Worm (Caenorhabditis elegans) whole organism, young adult: ENCODE measurements around the gene nhr-20.

Source experiments
- B0019.2 ChIP-seq: fragments of 200-800 bp; sonication (Bioruptor generic); conservative IDR thresholded peaks from 2 replicates; pipeline ENCODE4 v1.3.6; 2022; ENCODE audit warnings: missing genetic modification reagents, missing genetic modification characterization, missing compliant biosample characterization
- C06A6.2 ChIP-seq: fragments of 200-800 bp; sonication (Bioruptor generic); conservative IDR thresholded peaks from 2 replicates; pipeline ENCODE4 v1.3.6; 2022; ENCODE audit warnings: missing genetic modification characterization, missing compliant biosample characterization
- F57C9.4 ChIP-seq: sonication (generic microtip); optimal IDR thresholded peaks from 2 replicates; lab custom pipeline; 2017; ENCODE audit warnings: mild to moderate bottlenecking, missing genetic modification characterization, missing compliant biosample characterization
- K12H6.12 ChIP-seq: fragments of 200-800 bp; sonication (Bioruptor generic); optimal IDR thresholded peaks from 2 replicates; lab custom pipeline; 2018; ENCODE audit warnings: mild to moderate bottlenecking, missing genetic modification characterization, missing compliant biosample characterization
- Y67H2A.10 ChIP-seq: fragments of 200-800 bp; sonication (Bioruptor generic); conservative IDR thresholded peaks from 2 replicates; pipeline ENCODE4 v1.3.6; 2022; ENCODE audit warnings: missing genetic modification reagents, missing genetic modification characterization, missing compliant biosample characterization
- ZK185.1 ChIP-seq: sonication (generic microtip); optimal IDR thresholded peaks from 2 replicates; lab custom pipeline; 2016; ENCODE audit warnings: mild to moderate bottlenecking, missing genetic modification characterization, missing compliant biosample characterization; ENCODE audit not compliant: poor library complexity, severe bottlenecking
- akir-1 ChIP-seq: fragments of 200-800 bp; sonication (Bioruptor generic); optimal IDR thresholded peaks from 2 replicates; lab custom pipeline; 2018; ENCODE audit warnings: mild to moderate bottlenecking, missing genetic modification characterization, moderate library complexity, missing compliant biosample characterization
- aptf-2 ChIP-seq: fragments of 200-800 bp; sonication (Bioruptor generic); conservative IDR thresholded peaks from 2 replicates; pipeline ENCODE4 v1.3.6; 2022; ENCODE audit warnings: missing genetic modification reagents, missing genetic modification characterization, missing compliant biosample characterization
- aptf-3 ChIP-seq: fragments of 200-800 bp; sonication (Bioruptor generic); IDR thresholded peaks from 2 replicates; pipeline ENCODE4 v1.3.6; 2022; ENCODE audit warnings: missing genetic modification characterization, missing compliant biosample characterization
- attf-3 ChIP-seq: fragments of 200-800 bp; sonication (Bioruptor generic); conservative IDR thresholded peaks from 2 replicates; pipeline ENCODE4 v1.3.6; 2022; ENCODE audit warnings: missing genetic modification reagents, missing genetic modification characterization, missing compliant biosample characterization
- cebp-1 ChIP-seq, 2 experiments: fragments of 200-800 bp in 1 of 2; sonication (Bioruptor generic) in 1 of 2; sonication (generic microtip) in 1 of 2; IDR thresholded peaks in 1 of 2; optimal IDR thresholded peaks in 1 of 2; 2 replicates each; pipeline versions ENCODE4 v1.3.6 to Lab custom; 2017 to 2022; ENCODE audit warnings: missing compliant biosample characterization in 2 of 2, missing genetic modification characterization in 2 of 2, mild to moderate bottlenecking in 1 of 2, missing genetic modification reagents in 1 of 2, moderate library complexity in 1 of 2
- chd-7 ChIP-seq: sonication (generic microtip); optimal IDR thresholded peaks from 2 replicates; lab custom pipeline; 2016; ENCODE audit warnings: mild to moderate bottlenecking, missing genetic modification characterization, moderate library complexity, missing compliant biosample characterization
- dpff-1 ChIP-seq: sonication (generic microtip); optimal IDR thresholded peaks from 2 replicates; lab custom pipeline; 2017; ENCODE audit warnings: mild to moderate bottlenecking, missing genetic modification characterization, missing compliant biosample characterization
- efl-1 ChIP-seq: fragments of 150-350 bp; optimal IDR thresholded peaks from 2 replicates; lab custom pipeline; 2014; ENCODE audit warnings: missing biosample characterization, missing genetic modification reagents, missing genetic modification characterization
- egrh-3 ChIP-seq: fragments of 200-800 bp; sonication (Bioruptor generic); IDR thresholded peaks from 2 replicates; pipeline ENCODE4 v1.3.6; 2022; ENCODE audit warnings: missing genetic modification reagents, missing genetic modification characterization, missing compliant biosample characterization
- hlh-12 ChIP-seq: sonication (generic microtip); optimal IDR thresholded peaks from 2 replicates; lab custom pipeline; 2016; ENCODE audit warnings: missing genetic modification characterization, missing compliant biosample characterization
- hmg-1.2 ChIP-seq: fragments of 200-800 bp; sonication (Bioruptor generic); IDR thresholded peaks from 2 replicates; pipeline ENCODE4 v1.3.6; 2022; ENCODE audit warnings: missing genetic modification reagents, missing genetic modification characterization, missing compliant biosample characterization
- lin-40 ChIP-seq: sonication (generic microtip); optimal IDR thresholded peaks from 2 replicates; lab custom pipeline; 2016; ENCODE audit warnings: missing genetic modification characterization, mild to moderate bottlenecking, missing compliant biosample characterization, missing genotype, missing genetic modification reagents
- lir-1 ChIP-seq: fragments of 200-800 bp; sonication (Bioruptor generic); conservative IDR thresholded peaks from 2 replicates; pipeline ENCODE4 v1.3.6; 2022; ENCODE audit warnings: missing genetic modification reagents, missing genetic modification characterization, missing compliant biosample characterization
- madf-6 ChIP-seq: fragments of 200-800 bp; sonication (Bioruptor generic); IDR thresholded peaks from 2 replicates; pipeline ENCODE4 v1.3.6; 2022; ENCODE audit warnings: missing genetic modification reagents, missing genetic modification characterization, missing compliant biosample characterization
- mcd-1 ChIP-seq: fragments of 200-800 bp; sonication (Bioruptor generic); IDR thresholded peaks from 2 replicates; pipeline ENCODE4 v1.3.6; 2022; ENCODE audit warnings: missing genetic modification reagents, missing genetic modification characterization, missing compliant biosample characterization
- nfya-1 ChIP-seq: sonication (generic microtip); optimal IDR thresholded peaks from 2 replicates; lab custom pipeline; 2017; ENCODE audit warnings: antibody characterized with exemption, missing compliant biosample characterization, missing genetic modification characterization, borderline replicate concordance; ENCODE audit not compliant: insufficient read depth
- nhr-120 ChIP-seq: fragments of 200-800 bp; sonication (Bioruptor generic); IDR thresholded peaks from 2 replicates; pipeline ENCODE4 v1.3.6; 2022; ENCODE audit warnings: missing genetic modification characterization, missing compliant biosample characterization
- pbrm-1 ChIP-seq: fragments of 200-800 bp; sonication (Bioruptor generic); IDR thresholded peaks from 2 replicates; pipeline ENCODE4 v1.3.6; 2022; ENCODE audit warnings: missing genetic modification reagents, missing genetic modification characterization, missing compliant biosample characterization
- rcor-1 ChIP-seq: fragments of 200-800 bp; sonication (Bioruptor generic); IDR thresholded peaks from 2 replicates; pipeline ENCODE4 v1.3.6; 2022; ENCODE audit warnings: missing genetic modification reagents, missing genetic modification characterization, missing compliant biosample characterization
- rec-8 ChIP-seq, 2 experiments: sonication (generic microtip); optimal IDR thresholded peaks; 2 replicates each; lab custom pipeline; 2016; ENCODE audit warnings: mild to moderate bottlenecking in 2 of 2, missing genetic modification characterization in 2 of 2, missing genetic modification reagents in 2 of 2, missing genotype in 2 of 2, missing biosample characterization in 1 of 2, missing compliant biosample characterization in 1 of 2, moderate library complexity in 1 of 2
- sdz-38 ChIP-seq: sonication (generic microtip); optimal IDR thresholded peaks from 2 replicates; lab custom pipeline; 2016; ENCODE audit warnings: missing genotype, missing genetic modification characterization, missing compliant biosample characterization
- snpc-1.1 ChIP-seq: sonication (generic microtip); optimal IDR thresholded peaks from 2 replicates; lab custom pipeline; 2017; ENCODE audit warnings: missing genetic modification characterization, mild to moderate bottlenecking, missing compliant biosample characterization, antibody characterized with exemption, moderate library complexity, missing genotype, missing genetic modification reagents; ENCODE audit not compliant: insufficient read depth
- snpc-1.3 ChIP-seq: sonication (generic microtip); optimal IDR thresholded peaks from 2 replicates; lab custom pipeline; 2017; ENCODE audit warnings: missing genetic modification characterization, mild to moderate bottlenecking, missing compliant biosample characterization, antibody characterized with exemption, moderate library complexity, missing genotype, missing genetic modification reagents; ENCODE audit not compliant: insufficient read depth
- zfh-2 ChIP-seq: fragments of 200-800 bp; sonication (Bioruptor generic); conservative IDR thresholded peaks from 2 replicates; pipeline ENCODE4 v1.3.6; 2022; ENCODE audit warnings: missing genetic modification reagents, missing genetic modification characterization, missing compliant biosample characterization
- zim-3 ChIP-seq: sonication (generic microtip); optimal IDR thresholded peaks from 2 replicates; lab custom pipeline; 2017; ENCODE audit warnings: mild to moderate bottlenecking, missing genetic modification characterization, moderate library complexity, missing compliant biosample characterization

Gene nhr-20

ce11 chrIII:4280215-4281173 lies 47.5 kb upstream of the nhr-20 start, which contains the start of gene sup-26:
Gene sup-26 (minus strand): TSS chrIII:4280224.
- TF ChIP-seq aptf-3 (GFP tag; lab: Robert Waterston, UW) (no peak), madf-6 (0 out of 2 replicates have a peak, but pooled peaks have one; percentile 6), mcd-1 (GFP tag; lab: Robert Waterston, UW) (peak; percentile 29; the same call in 1 of the 2 replicates), B0019.2 (GFP tag; lab: Robert Waterston, UW) (no peak), snpc-1.3 (tag; lab: Kevin White, UChicago) (no peak), aptf-2 (GFP tag; lab: Robert Waterston, UW) (peak; percentile 56; the same call in 1 of the 2 replicates), egrh-3 (peak; percentile 66; the same call in 1 of the 2 replicates), K12H6.12 (tag; lab: Kevin White, UChicago) (peak; percentile 3), hmg-1.2 (0 out of 2 replicates have a peak, but pooled peaks have one; percentile 39), zfh-2 (GFP tag; lab: Robert Waterston, UW) (peak; percentile 93), cebp-1 (GFP tag; IDR thresholded peaks at IDR 0.05; lab: Robert Waterston, UW) (no peak), cebp-1 (tag; optimal IDR thresholded peaks at IDR 0.05; lab: Kevin White, UChicago) (peak; percentile 41), attf-3 (GFP tag; lab: Robert Waterston, UW) (no peak)

ce11 chrIII:4278203-4278602 lies 45.2 kb upstream of the nhr-20 start:
- TF ChIP-seq lin-40 (tag; lab: Kevin White, UChicago), result no peak
- TF ChIP-seq chd-7 (tag; lab: Kevin White, UChicago), result no peak
- TF ChIP-seq efl-1, result no peak

- no peak for TF ChIP-seq hlh-12 (tag; lab: Kevin White, UChicago)
- no peak for TF ChIP-seq lir-1 (GFP tag; lab: Robert Waterston, UW)
- no peak for TF ChIP-seq nfya-1 (tag; lab: Kevin White, UChicago)
- TF ChIP-seq dpff-1 (tag; lab: Kevin White, UChicago), result no peak
- no peak for TF ChIP-seq sdz-38 (tag; lab: Kevin White, UChicago)
- no peak for TF ChIP-seq snpc-1.1 (tag; lab: Kevin White, UChicago)
- no peak for TF ChIP-seq pbrm-1 (GFP tag; lab: Robert Waterston, UW)
- no peak for TF ChIP-seq akir-1 (GFP tag; lab: Kevin White, UChicago)
- TF ChIP-seq zfh-2 (GFP tag; lab: Robert Waterston, UW), result no peak
- TF ChIP-seq madf-6, result no peak
- TF ChIP-seq F57C9.4 (tag; lab: Kevin White, UChicago), result no peak
- TF ChIP-seq rec-8 (tag; optimal IDR thresholded peaks at IDR 0.05; lab: Kevin White, UChicago), result no peak
- no peak for TF ChIP-seq nhr-120 (GFP tag; lab: Robert Waterston, UW)
- no peak for TF ChIP-seq rcor-1 (GFP tag; lab: Robert Waterston, UW)
- TF ChIP-seq Y67H2A.10 (GFP tag; lab: Robert Waterston, UW), result no peak
- no peak for TF ChIP-seq zim-3 (tag; lab: Kevin White, UChicago)
- no peak for TF ChIP-seq ZK185.1 (tag; lab: Kevin White, UChicago)
- TF ChIP-seq mcd-1 (GFP tag; lab: Robert Waterston, UW), result no peak
- no peak for TF ChIP-seq C06A6.2 (GFP tag; lab: Robert Waterston, UW)
- TF ChIP-seq, all 124 proteins: peak for 0
Observed at ce11 chrIII:4277762-4278161, 44.7 kb upstream of the nhr-20 start.
